Fruit fly (Drosophila melanogaster) whole organism, adult: ENCODE data around the gene CG8500.

Experiments
- CG12768 ChIP-seq: fragments of 200-800 bp; sonication (Bioruptor generic); optimal IDR thresholded peaks from 2 replicates; lab custom pipeline; 2017; ENCODE audit warnings: missing biosample characterization, missing genetic modification characterization, mild to moderate bottlenecking, moderate library complexity, missing genetic modification reagents
- CG14711 ChIP-seq: fragments of 200-800 bp; sonication (Bioruptor generic); optimal IDR thresholded peaks from 2 replicates; lab custom pipeline; 2018; ENCODE audit warnings: missing biosample characterization, mild to moderate bottlenecking, missing genetic modification characterization, moderate library complexity
- CG7101 ChIP-seq: fragments of 200-800 bp; sonication (Bioruptor generic); optimal IDR thresholded peaks from 2 replicates; lab custom pipeline; 2018; ENCODE audit warnings: missing biosample characterization, mild to moderate bottlenecking, missing genetic modification characterization, moderate library complexity
- Crg-1 ChIP-seq: fragments of 200-800 bp; sonication (Bioruptor generic); optimal IDR thresholded peaks from 2 replicates; lab custom pipeline; 2016; ENCODE audit warnings: missing biosample characterization, missing genetic modification characterization
- ovo ChIP-seq: fragments of 200-800 bp; sonication (Bioruptor generic); optimal IDR thresholded peaks from 2 replicates; lab custom pipeline; 2016; ENCODE audit warnings: missing biosample characterization, missing genetic modification characterization
- pad ChIP-seq: fragments of 200-800 bp; sonication (Bioruptor generic); optimal IDR thresholded peaks from 3 replicates; lab custom pipeline; 2017; ENCODE audit warnings: missing biosample characterization, missing genetic modification characterization, mild to moderate bottlenecking, moderate library complexity, missing genetic modification reagents
- tj ChIP-seq: fragments of 200-800 bp; sonication (Bioruptor generic); optimal IDR thresholded peaks from 3 replicates; lab custom pipeline; 2017; ENCODE audit warnings: missing biosample characterization, mild to moderate bottlenecking, missing genetic modification characterization, moderate library complexity
- toe ChIP-seq: fragments of 200-800 bp; sonication (Bioruptor generic); optimal IDR thresholded peaks from 2 replicates; lab custom pipeline; 2016; ENCODE audit warnings: missing biosample characterization, missing genetic modification characterization

DNA sequence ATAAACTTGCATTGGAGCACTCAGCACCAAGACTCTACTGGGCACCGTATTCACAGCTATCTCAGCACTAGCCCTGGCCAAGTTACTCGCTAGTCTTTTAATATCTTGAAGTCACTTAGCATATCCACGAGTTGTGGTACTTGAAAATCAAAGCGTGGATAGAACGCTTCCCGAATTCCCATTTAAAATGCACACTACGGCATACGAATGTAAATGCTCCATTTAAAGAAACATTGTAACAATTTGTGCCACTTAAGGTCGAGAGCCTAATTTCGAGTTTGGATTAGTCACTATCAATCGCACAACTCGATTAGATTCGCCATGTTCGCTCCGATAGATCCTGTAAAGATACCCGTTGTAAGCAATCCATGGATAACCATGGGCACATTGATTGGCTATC is 29.4 kb downstream of the CG8500 start, which contains the start of gene eloF:
- TF ChIP-seq Crg-1, result no peak
- TF ChIP-seq ovo (GFP tag; lab: Kevin White, UChicago), result no peak
- no peak for TF ChIP-seq CG7101 (tag; lab: Kevin White, UChicago)
- no peak for TF ChIP-seq pad (GFP tag; lab: Kevin White, UChicago)
- TF ChIP-seq CG12768 (GFP tag; lab: Kevin White, UChicago), result no peak
- TF ChIP-seq CG14711, result no peak
- TF ChIP-seq toe (GFP tag; lab: Kevin White, UChicago), result no peak
- no peak for TF ChIP-seq tj (GFP tag; lab: Kevin White, UChicago)
